Fruit fly (Drosophila melanogaster) whole organism, embryonic: Measurements from ENCODE around the gene CG3071.
A peak's percentile ranks its signal among the peaks of the same experiment; 100 is the strongest.

ENCODE experiments used
- CG10543 ChIP-seq: fragments of 200-800 bp; sonication (Bioruptor generic); optimal IDR thresholded peaks from 3 replicates; lab custom pipeline; 2017; ENCODE audit warnings: missing biosample characterization, mild to moderate bottlenecking, missing genetic modification characterization, moderate library complexity
- CG10979 ChIP-seq: fragments of 200-800 bp; sonication (Bioruptor generic); optimal IDR thresholded peaks from 2 replicates; lab custom pipeline; 2018; ENCODE audit warnings: missing biosample characterization, mild to moderate bottlenecking, missing genetic modification characterization, moderate library complexity
- CG13624 ChIP-seq: fragments of 200-800 bp; sonication (Bioruptor generic); optimal IDR thresholded peaks from 2 replicates; lab custom pipeline; 2016; ENCODE audit warnings: missing biosample characterization, missing genetic modification characterization
- CG13894 ChIP-seq: fragments of 200-800 bp; sonication (Bioruptor generic); optimal IDR thresholded peaks from 3 replicates; lab custom pipeline; 2018; ENCODE audit warnings: missing biosample characterization, mild to moderate bottlenecking, missing genetic modification characterization, moderate library complexity
- CG14014 ChIP-seq: fragments of 200-800 bp; sonication (Bioruptor generic); IDR thresholded peaks from 2 replicates; pipeline ENCODE4 v1.3.6; 2022; ENCODE audit warnings: missing biosample characterization, missing genetic modification characterization
- CG14860 ChIP-seq: fragments of 200-800 bp; sonication (Bioruptor generic); IDR thresholded peaks from 3 replicates; pipeline ENCODE4 v1.3.6; 2022; ENCODE audit warnings: missing biosample characterization, missing genetic modification characterization; ENCODE audit not compliant: partially characterized antibody
- CG17186 ChIP-seq: fragments of 200-800 bp; sonication (Bioruptor generic); optimal IDR thresholded peaks from 3 replicates; lab custom pipeline; 2017; ENCODE audit warnings: missing biosample characterization, missing genetic modification reagents, missing genetic modification characterization
- CG17385 ChIP-seq: fragments of 200-800 bp; sonication (Bioruptor generic); optimal IDR thresholded peaks from 3 replicates; lab custom pipeline; 2018; ENCODE audit warnings: missing biosample characterization, mild to moderate bottlenecking, missing genetic modification characterization
- CG17829 ChIP-seq: fragments of 200-800 bp; optimal IDR thresholded peaks from 2 replicates; lab custom pipeline; 2019; ENCODE audit warnings: missing biosample characterization, mild to moderate bottlenecking, missing genetic modification characterization, moderate library complexity
- CG2129 ChIP-seq: fragments of 200-800 bp; sonication (Bioruptor generic); IDR thresholded peaks from 2 replicates; pipeline ENCODE4 v1.3.6; 2022; ENCODE audit warnings: missing biosample characterization, missing genetic modification characterization; ENCODE audit not compliant: partially characterized antibody
- CG34376 ChIP-seq: fragments of 200-800 bp; sonication (Bioruptor generic); optimal IDR thresholded peaks from 2 replicates; lab custom pipeline; 2018; ENCODE audit warnings: missing biosample characterization, mild to moderate bottlenecking, missing genetic modification characterization
- CG3847 ChIP-seq: fragments of 200-800 bp; sonication (Bioruptor generic); IDR thresholded peaks from 2 replicates; pipeline ENCODE4 v1.3.6; 2022; ENCODE audit warnings: missing biosample characterization, missing genetic modification characterization
- CG4617 ChIP-seq: fragments of 200-800 bp; sonication (Bioruptor generic); optimal IDR thresholded peaks from 3 replicates; lab custom pipeline; 2016; ENCODE audit warnings: missing biosample characterization, missing genetic modification characterization, borderline replicate concordance
- CG6254 ChIP-seq: fragments of 200-800 bp; sonication (Bioruptor generic); optimal IDR thresholded peaks from 3 replicates; lab custom pipeline; 2017; ENCODE audit warnings: mild to moderate bottlenecking, missing biosample characterization, missing genetic modification reagents, missing genetic modification characterization
- CG6791 ChIP-seq: fragments of 200-800 bp; sonication (Bioruptor generic); IDR thresholded peaks from 3 replicates; pipeline ENCODE4 v1.3.6; 2022; ENCODE audit warnings: missing biosample characterization, missing genetic modification characterization; ENCODE audit not compliant: partially characterized antibody
- CG9437 ChIP-seq: fragments of 200-800 bp; sonication (Bioruptor generic); optimal IDR thresholded peaks from 2 replicates; lab custom pipeline; 2018; ENCODE audit warnings: missing biosample characterization, mild to moderate bottlenecking, missing genetic modification characterization
- CG9797 ChIP-seq: fragments of 200-800 bp; sonication (Bioruptor generic); optimal IDR thresholded peaks from 3 replicates; lab custom pipeline; 2018; ENCODE audit warnings: missing biosample characterization, mild to moderate bottlenecking, missing genetic modification characterization
- CHES-1-like ChIP-seq: fragments of 200-800 bp; sonication (Bioruptor generic); optimal IDR thresholded peaks from 2 replicates; lab custom pipeline; 2016; ENCODE audit warnings: missing biosample characterization, missing genetic modification characterization
- CTCF ChIP-seq: fragments of 200-800 bp; sonication (Bioruptor generic); optimal IDR thresholded peaks from 2 replicates; lab custom pipeline; 2017; ENCODE audit warnings: missing biosample characterization, mild to moderate bottlenecking, missing genetic modification characterization, moderate library complexity
- Dll ChIP-seq: fragments of 200-800 bp; sonication (Bioruptor generic); IDR thresholded peaks from 4 replicates; pipeline ENCODE4 v1.3.6; 2022; ENCODE audit warnings: missing biosample characterization, missing genetic modification characterization; ENCODE audit not compliant: partially characterized antibody
- E2f2 ChIP-seq: fragments of 200-800 bp; sonication (Bioruptor generic); IDR thresholded peaks from 2 replicates; pipeline ENCODE4 v1.3.6; 2022; ENCODE audit warnings: missing biosample characterization, missing genetic modification characterization
- Fer1 ChIP-seq: fragments of 200-800 bp; sonication (Bioruptor generic); optimal IDR thresholded peaks from 2 replicates; lab custom pipeline; 2017; ENCODE audit warnings: missing biosample characterization, mild to moderate bottlenecking, missing genetic modification characterization
- HLH4C ChIP-seq: fragments of 200-800 bp; sonication (Bioruptor generic); IDR thresholded peaks from 3 replicates; pipeline ENCODE4 v1.3.6; 2022; ENCODE audit warnings: missing biosample characterization, missing genetic modification characterization; ENCODE audit not compliant: partially characterized antibody
- HmgZ ChIP-seq: fragments of 200-800 bp; sonication (Bioruptor generic); optimal IDR thresholded peaks from 2 replicates; lab custom pipeline; 2018; ENCODE audit warnings: missing biosample characterization, mild to moderate bottlenecking, missing genetic modification characterization
- MESR4 ChIP-seq: fragments of 200-800 bp; sonication (Bioruptor generic); optimal IDR thresholded peaks from 2 replicates; lab custom pipeline; 2018; ENCODE audit warnings: missing biosample characterization, mild to moderate bottlenecking, missing genetic modification characterization, moderate library complexity
- Myb ChIP-seq: fragments of 200-800 bp; sonication (Bioruptor generic); optimal IDR thresholded peaks from 2 replicates; lab custom pipeline; 2016; ENCODE audit warnings: missing biosample characterization, missing genetic modification characterization
- Nf-YB ChIP-seq: fragments of 200-800 bp; sonication (Bioruptor generic); optimal IDR thresholded peaks from 3 replicates; lab custom pipeline; 2019; ENCODE audit warnings: missing biosample characterization, mild to moderate bottlenecking, missing genetic modification characterization, moderate library complexity
- Opbp ChIP-seq: fragments of 200-800 bp; sonication (Bioruptor generic); IDR thresholded peaks from 3 replicates; pipeline ENCODE4 v1.3.6; 2022; ENCODE audit warnings: missing biosample characterization, missing genetic modification characterization; ENCODE audit not compliant: partially characterized antibody
- Six4 ChIP-seq: fragments of 200-800 bp; sonication (Bioruptor generic); optimal IDR thresholded peaks from 2 replicates; lab custom pipeline; 2016; ENCODE audit warnings: missing biosample characterization, missing genetic modification characterization
- ara ChIP-seq: fragments of 200-800 bp; sonication (Bioruptor generic); IDR thresholded peaks from 2 replicates; pipeline ENCODE4 v1.3.6; 2022; ENCODE audit warnings: missing biosample characterization, missing genetic modification characterization
- ato ChIP-seq: fragments of 200-800 bp; sonication (Bioruptor generic); IDR thresholded peaks from 2 replicates; pipeline ENCODE4 v1.3.6; 2022; ENCODE audit warnings: missing biosample characterization, missing genetic modification characterization; ENCODE audit not compliant: partially characterized antibody
- bowl ChIP-seq: fragments of 200-800 bp; sonication (Bioruptor generic); IDR thresholded peaks from 2 replicates; pipeline ENCODE4 v1.3.6; 2022; ENCODE audit warnings: missing biosample characterization, missing genetic modification characterization
- gfzf ChIP-seq: fragments of 200-800 bp; sonication (Bioruptor generic); optimal IDR thresholded peaks from 2 replicates; lab custom pipeline; 2016; ENCODE audit warnings: missing biosample characterization, mild to moderate bottlenecking, missing genetic modification characterization, moderate library complexity
- grn ChIP-seq: fragments of 200-800 bp; sonication (Bioruptor generic); optimal IDR thresholded peaks from 3 replicates; lab custom pipeline; 2017; ENCODE audit warnings: missing biosample characterization, missing genetic modification characterization
- gt ChIP-seq: fragments of 200-800 bp; sonication (Bioruptor generic); IDR thresholded peaks from 2 replicates; pipeline ENCODE4 v1.3.6; 2022; ENCODE audit warnings: missing biosample characterization, missing genetic modification characterization
- inv ChIP-seq: fragments of 200-800 bp; sonication (Bioruptor generic); IDR thresholded peaks from 2 replicates; pipeline ENCODE4 v1.3.6; 2022; ENCODE audit warnings: missing biosample characterization, missing genetic modification characterization; ENCODE audit not compliant: partially characterized antibody
- knrl ChIP-seq: fragments of 200-800 bp; sonication (Bioruptor generic); IDR thresholded peaks from 3 replicates; pipeline ENCODE4 v1.3.6; 2022; ENCODE audit warnings: missing biosample characterization, missing genetic modification characterization; ENCODE audit not compliant: partially characterized antibody
- mld ChIP-seq: fragments of 200-800 bp; sonication (Bioruptor generic); IDR thresholded peaks from 3 replicates; pipeline ENCODE4 v1.3.6; 2022; ENCODE audit warnings: missing biosample characterization, missing genetic modification characterization; ENCODE audit not compliant: partially characterized antibody
- onecut ChIP-seq: fragments of 200-800 bp; sonication (Bioruptor generic); IDR thresholded peaks from 2 replicates; pipeline ENCODE4 v1.3.6; 2022; ENCODE audit warnings: missing biosample characterization, missing genetic modification characterization
- pzg ChIP-seq: fragments of 200-800 bp; sonication (Bioruptor generic); optimal IDR thresholded peaks from 3 replicates; lab custom pipeline; 2018; ENCODE audit warnings: missing biosample characterization, mild to moderate bottlenecking, missing genetic modification characterization, moderate library complexity
- row ChIP-seq: fragments of 200-800 bp; sonication (Bioruptor generic); IDR thresholded peaks from 3 replicates; pipeline ENCODE4 v1.3.6; 2022; ENCODE audit warnings: missing biosample characterization, missing genetic modification characterization
- scrt ChIP-seq: fragments of 200-800 bp; sonication (Bioruptor generic); optimal IDR thresholded peaks from 2 replicates; lab custom pipeline; 2018; ENCODE audit warnings: missing biosample characterization, mild to moderate bottlenecking, missing genetic modification characterization, moderate library complexity
- slbo ChIP-seq: fragments of 200-800 bp; sonication (Bioruptor generic); IDR thresholded peaks from 2 replicates; pipeline ENCODE4 v1.3.6; 2022; ENCODE audit warnings: missing biosample characterization, missing genetic modification characterization
- sob ChIP-seq: fragments of 200-800 bp; sonication (Bioruptor generic); IDR thresholded peaks from 2 replicates; pipeline ENCODE4 v1.3.6; 2022; ENCODE audit warnings: missing biosample characterization, missing genetic modification characterization
- sqz ChIP-seq: fragments of 200-800 bp; sonication (Bioruptor generic); optimal IDR thresholded peaks from 3 replicates; lab custom pipeline; 2018; ENCODE audit warnings: missing biosample characterization, mild to moderate bottlenecking, missing genetic modification characterization
- stwl ChIP-seq: fragments of 200-800 bp; sonication (Bioruptor generic); optimal IDR thresholded peaks from 3 replicates; lab custom pipeline; 2018; ENCODE audit warnings: missing biosample characterization, mild to moderate bottlenecking, missing genetic modification characterization, moderate library complexity
- tgo ChIP-seq: fragments of 200-800 bp; sonication (Bioruptor generic); IDR thresholded peaks from 3 replicates; pipeline ENCODE4 v1.3.6; 2022; ENCODE audit warnings: missing biosample characterization, missing genetic modification characterization
- tna ChIP-seq: fragments of 200-800 bp; sonication (Bioruptor generic); IDR thresholded peaks from 2 replicates; pipeline ENCODE4 v1.3.6; 2022; ENCODE audit warnings: missing biosample characterization, missing genetic modification characterization; ENCODE audit not compliant: partially characterized antibody
- wor ChIP-seq: fragments of 200-800 bp; sonication (Bioruptor generic); IDR thresholded peaks from 2 replicates; pipeline ENCODE4 v1.3.6; 2022; ENCODE audit warnings: missing biosample characterization, missing genetic modification characterization

CG3071 gene

DNA sequence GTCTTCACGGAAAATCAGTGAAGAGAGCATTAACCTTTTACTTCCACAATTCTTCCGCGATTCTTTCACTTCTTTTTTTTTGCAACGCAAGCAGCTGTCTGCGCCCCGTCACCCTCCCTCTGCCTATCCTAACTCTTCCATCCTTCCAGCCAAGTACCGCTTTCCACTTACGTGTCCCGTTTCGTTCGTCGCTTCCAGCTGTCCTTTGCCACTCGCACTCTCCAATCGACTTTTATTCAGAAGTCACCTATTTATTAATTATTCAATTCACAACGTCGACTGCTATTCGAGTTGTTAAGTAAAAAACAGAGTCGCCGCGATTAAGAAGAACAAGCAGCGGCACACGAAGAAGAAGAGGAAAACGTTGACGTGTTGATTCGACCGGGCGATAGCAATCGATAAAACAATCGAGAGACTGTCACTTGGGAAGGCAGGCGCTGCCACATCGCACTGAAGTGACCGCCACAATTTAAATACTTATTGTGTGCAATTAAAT lies 12.1 kb downstream of the CG3071 start, which contains the start of gene Grp170:
TSS of gene Grp170 (minus strand) at position 365 of the 496 bp plus-strand sequence.
- peak; percentile 25 for TF ChIP-seq HmgZ (tag; lab: Kevin White, UChicago)
- TF ChIP-seq sob (GFP tag; lab: Robert Waterston, UW), result 0 out of 2 replicates have a peak, but pooled peaks have one; percentile 18
- 0 out of 2 replicates have a peak, but pooled peaks have one; percentile 18 for TF ChIP-seq slbo (GFP tag; lab: Robert Waterston, UW)
- peak; percentile 85 for TF ChIP-seq inv
- TF ChIP-seq CG10543 (GFP tag; lab: Kevin White, UChicago), result no peak
- peak; percentile 77; the same call in 2 of the 3 replicates for TF ChIP-seq mld (GFP tag; lab: Robert Waterston, UW)
- peak; percentile 99 for TF ChIP-seq CG17385 (GFP tag; lab: Kevin White, UChicago)
- peak; percentile 35 for TF ChIP-seq CG13894 (tag; lab: Kevin White, UChicago)
- TF ChIP-seq scrt (GFP tag; lab: Kevin White, UChicago), result peak; percentile 93
- TF ChIP-seq knrl (GFP tag; lab: Robert Waterston, UW), result peak; percentile 87
- peak; percentile 70 for TF ChIP-seq HLH4C (GFP tag; lab: Robert Waterston, UW)
- peak; percentile 22 for TF ChIP-seq CHES-1-like
- peak; percentile 20; the same call in 1 of the 2 replicates for TF ChIP-seq onecut (GFP tag; lab: Robert Waterston, UW)
- peak; percentile 86 for TF ChIP-seq MESR4
- TF ChIP-seq Fer1 (GFP tag; lab: Kevin White, UChicago), result peak; percentile 34
- TF ChIP-seq CG13624 (GFP tag; lab: Kevin White, UChicago), result peak; percentile 6
- no peak for TF ChIP-seq CG14014
- no peak for TF ChIP-seq Six4 (GFP tag; lab: Kevin White, UChicago)
- no peak for TF ChIP-seq CG10979 (tag; lab: Kevin White, UChicago)
- TF ChIP-seq CG17186 (GFP tag; lab: Kevin White, UChicago), result peak; percentile 58
- TF ChIP-seq Dll (GFP tag; lab: Robert Waterston, UW), result peak; percentile 86
- no peak for TF ChIP-seq Nf-YB
- TF ChIP-seq gt, result no peak
- peak; percentile 22 for TF ChIP-seq CG17829 (tag; lab: Kevin White, UChicago)
- peak; percentile 25 for TF ChIP-seq gfzf
- no peak for TF ChIP-seq ara
- no peak for TF ChIP-seq row
- peak; percentile 38 for TF ChIP-seq CG34376 (GFP tag; lab: Kevin White, UChicago)
- TF ChIP-seq CG6254, result no peak
- TF ChIP-seq CG9437 (GFP tag; lab: Kevin White, UChicago), result peak; percentile 55
- TF ChIP-seq stwl, result peak; percentile 52
- TF ChIP-seq Opbp (GFP tag; lab: Robert Waterston, UW), result peak; percentile 94
- peak; percentile 69 for TF ChIP-seq CG2129 (GFP tag; lab: Robert Waterston, UW)
- TF ChIP-seq E2f2 (GFP tag; lab: Robert Waterston, UW), result peak; percentile 98
- peak; percentile 45 for TF ChIP-seq sqz (GFP tag; lab: Kevin White, UChicago)
- TF ChIP-seq CG6791 (GFP tag; lab: Robert Waterston, UW), result peak; percentile 95
- TF ChIP-seq grn, result peak; percentile 22
- TF ChIP-seq pzg (GFP tag; lab: Kevin White, UChicago), result peak; percentile 91
- TF ChIP-seq CTCF, result peak; percentile 19
- TF ChIP-seq CG4617 (GFP tag; lab: Kevin White, UChicago), result peak; percentile 7
- TF ChIP-seq tna (GFP tag; lab: Robert Waterston, UW), result peak; percentile 86
- peak; percentile 74; the same call in 1 of the 2 replicates for TF ChIP-seq ato
- no peak for TF ChIP-seq bowl (GFP tag; lab: Robert Waterston, UW)
- peak; percentile 48 for TF ChIP-seq Myb (GFP tag; lab: Kevin White, UChicago)
- peak; percentile 69 for TF ChIP-seq CG3847 (GFP tag; lab: Robert Waterston, UW)
- TF ChIP-seq wor (GFP tag; lab: Robert Waterston, UW), result no peak
- TF ChIP-seq tgo (GFP tag; lab: Robert Waterston, UW), result no peak
- peak; percentile 54 for TF ChIP-seq CG9797 (GFP tag; lab: Kevin White, UChicago)
- peak; percentile 78 for TF ChIP-seq CG14860 (GFP tag; lab: Robert Waterston, UW)
